Fruit fly (Drosophila melanogaster): ENCODE measurements around the gene Rpt3R.
A peak's percentile ranks its signal among the peaks of the same experiment; 100 is the strongest.

Rpt3R gene

dm6 chr3R:9777941-9778360, 21.6 kb upstream of the Rpt3R start, which contains the start of gene RpS29 (continued):
- TF ChIP-seq her (GFP tag; optimal IDR thresholded peaks at IDR 0.05): peak; percentile 89
- peak; percentile 58 for TF ChIP-seq CG10147 (GFP tag; optimal IDR thresholded peaks at IDR 0.05)
- TF ChIP-seq Sin3A (optimal IDR thresholded peaks at IDR 0.05): peak; percentile 87
- TF ChIP-seq CG2199 (GFP tag; IDR thresholded peaks at IDR 0.05): peak; percentile 55; the same call in 1 of the 3 replicates
- no peak for TF ChIP-seq so (GFP tag; IDR thresholded peaks at IDR 0.05)
- TF ChIP-seq Six4 (GFP tag; optimal IDR thresholded peaks at IDR 0.05): peak; percentile 61
- TF ChIP-seq Hey (tag; optimal IDR thresholded peaks at IDR 0.05): peak; percentile 74
- TF ChIP-seq CG30403 (GFP tag; optimal IDR thresholded peaks at IDR 0.05): peak; percentile 80
- peak; percentile 75 for TF ChIP-seq sqz (GFP tag; optimal IDR thresholded peaks at IDR 0.05)
- peak; percentile 93 for TF ChIP-seq ci (GFP tag; IDR thresholded peaks at IDR 0.05)
- peak; percentile 34 for TF ChIP-seq D19A (tag; optimal IDR thresholded peaks at IDR 0.05)
- peak; percentile 96 for TF ChIP-seq hbn (GFP tag; IDR thresholded peaks at IDR 0.05; ENCODE audit: partially characterized antibody)
- TF ChIP-seq CG16863 (GFP tag; optimal IDR thresholded peaks at IDR 0.05): peak; percentile 77
- TF ChIP-seq CG13894 (tag; optimal IDR thresholded peaks at IDR 0.05): peak; percentile 91
- TF ChIP-seq MTF-1 (GFP tag; optimal IDR thresholded peaks at IDR 0.05; ENCODE audit: borderline replicate concordance): peak; percentile 79
- TF ChIP-seq knrl (GFP tag; IDR thresholded peaks at IDR 0.05; ENCODE audit: partially characterized antibody): peak; percentile 95
- no peak for TF ChIP-seq yki (optimal IDR thresholded peaks at IDR 0.05)
- TF ChIP-seq tx (GFP tag; optimal IDR thresholded peaks at IDR 0.05): peak; percentile 80
- TF ChIP-seq MBD-R2 (GFP tag; IDR thresholded peaks at IDR 0.05): peak; percentile 78
- peak; percentile 81 for TF ChIP-seq pum (GFP tag; optimal IDR thresholded peaks at IDR 0.05)
- TF ChIP-seq CG6654 (GFP tag; optimal IDR thresholded peaks at IDR 0.05): peak; percentile 1
- TF ChIP-seq Opbp (GFP tag; IDR thresholded peaks at IDR 0.05; ENCODE audit: partially characterized antibody): peak; percentile 97
- peak; percentile 86 for TF ChIP-seq bab2 (GFP tag; optimal IDR thresholded peaks at IDR 0.05)
- no peak for TF ChIP-seq CG17568 (GFP tag; optimal IDR thresholded peaks at IDR 0.05)
- TF ChIP-seq usp (GFP tag; optimal IDR thresholded peaks at IDR 0.05): no peak
- no peak for TF ChIP-seq Awh (GFP tag; IDR thresholded peaks at IDR 0.05)
- TF ChIP-seq exex (tag; optimal IDR thresholded peaks at IDR 0.05): peak; percentile 39
- TF ChIP-seq CG13775 (GFP tag; optimal IDR thresholded peaks at IDR 0.05): peak; percentile 77
- peak; percentile 77 for TF ChIP-seq CG14441 (GFP tag; IDR thresholded peaks at IDR 0.05)
- no peak for TF ChIP-seq dan (GFP tag; IDR thresholded peaks at IDR 0.05)
- peak; percentile 63 for TF ChIP-seq Jarid2 (GFP tag; optimal IDR thresholded peaks at IDR 0.05)
- peak; percentile 69 for TF ChIP-seq az2 (GFP tag; optimal IDR thresholded peaks at IDR 0.05)
- peak; percentile 57 to 70 for TF ChIP-seq chif (GFP tag; optimal IDR thresholded peaks at IDR 0.05)
- peak; percentile 50 for TF ChIP-seq Hr3 (GFP tag; optimal IDR thresholded peaks at IDR 0.05)
- peak; percentile 54 for TF ChIP-seq dmrt11E (tag; optimal IDR thresholded peaks at IDR 0.05)
- TF ChIP-seq CG14710 (tag; optimal IDR thresholded peaks at IDR 0.05): peak; percentile 87
- TF ChIP-seq CG15479 (GFP tag; optimal IDR thresholded peaks at IDR 0.05): no peak
- TF ChIP-seq Bteb2 (GFP tag; optimal IDR thresholded peaks at IDR 0.05): peak; percentile 76
- no peak for TF ChIP-seq br (optimal IDR thresholded peaks at IDR 0.05)
- TF ChIP-seq corto (GFP tag; optimal IDR thresholded peaks at IDR 0.05): no peak
- TF ChIP-seq Ptx1 (GFP tag; IDR thresholded peaks at IDR 0.05): peak; percentile 79
- peak; percentile 46; the same call in 1 of the 2 replicates for TF ChIP-seq CG4404 (GFP tag; IDR thresholded peaks at IDR 0.05)
- TF ChIP-seq CG2129 (GFP tag; IDR thresholded peaks at IDR 0.05; ENCODE audit: partially characterized antibody): peak; percentile 84
- TF ChIP-seq CG10959 (GFP tag; IDR thresholded peaks at IDR 0.05): peak; percentile 41; the same call in 1 of the 2 replicates
- TF ChIP-seq peb (GFP tag; IDR thresholded peaks at IDR 0.05): 0 out of 2 replicates have a peak, but pooled peaks have one; percentile 17
- peak; percentile 60 for TF ChIP-seq E2f1 (GFP tag; IDR thresholded peaks at IDR 0.05)
- peak; percentile 51 for TF ChIP-seq CG31365 (tag; optimal IDR thresholded peaks at IDR 0.05)
- peak; percentile 79 for TF ChIP-seq slou (GFP tag; optimal IDR thresholded peaks at IDR 0.05)
- TF ChIP-seq Hr78 (GFP tag; optimal IDR thresholded peaks at IDR 0.05): no peak
- peak; percentile 61 for TF ChIP-seq gem (tag; optimal IDR thresholded peaks at IDR 0.05)
- peak; percentile 43 for TF ChIP-seq Deaf1 (tag; optimal IDR thresholded peaks at IDR 0.05)
- peak; percentile 61 for TF ChIP-seq grn (GFP tag; optimal IDR thresholded peaks at IDR 0.05)
